Worm (Caenorhabditis elegans) whole organism, L1 larva: ENCODE data around the gene C24H12.4.

Experiments used
- alr-1 ChIP-seq: fragments of 200-800 bp; sonication (Bioruptor generic); optimal IDR thresholded peaks from 2 replicates; lab custom pipeline; 2018; ENCODE audit warnings: borderline replicate concordance, mild to moderate bottlenecking, missing genetic modification characterization, missing compliant biosample characterization
- ama-1 ChIP-seq: fragments of 150-350 bp; optimal IDR thresholded peaks from 2 replicates; lab custom pipeline; 2014
- blmp-1 ChIP-seq: fragments of 150-350 bp; optimal IDR thresholded peaks from 2 replicates; lab custom pipeline; 2014; ENCODE audit warnings: missing biosample characterization, missing genetic modification characterization
- ceh-8 ChIP-seq: fragments of 200-800 bp; sonication (Bioruptor generic); optimal IDR thresholded peaks from 2 replicates; lab custom pipeline; 2018; ENCODE audit warnings: mild to moderate bottlenecking, missing genetic modification characterization, moderate library complexity, missing compliant biosample characterization
- efl-1 ChIP-seq, 4 experiments: fragments of 150-350 bp; optimal IDR thresholded peaks in 3 of 4; peaks in 1 of 4; 1 replicate in 1 of 4; 2 replicates in 3 of 4; lab custom pipeline; 2014; ENCODE audit warnings: missing biosample characterization in 2 of 4, missing genetic modification characterization in 2 of 4, missing genetic modification reagents in 2 of 4
- lir-3 ChIP-seq: sonication (generic microtip); optimal IDR thresholded peaks from 2 replicates; lab custom pipeline; 2016; ENCODE audit warnings: mild to moderate bottlenecking, missing genetic modification characterization, moderate library complexity, missing compliant biosample characterization; ENCODE audit not compliant: poor library complexity
- nhr-76 ChIP-seq: sonication (generic microtip); optimal IDR thresholded peaks from 2 replicates; lab custom pipeline; 2017; ENCODE audit warnings: missing biosample characterization, missing genetic modification characterization
- nhr-85 ChIP-seq: sonication (generic microtip); peaks from one replicate; lab custom pipeline; 2016; ENCODE audit warnings: missing genetic modification characterization, inconsistent platforms, missing compliant biosample characterization
- pqm-1 ChIP-seq: sonication (generic microtip); optimal IDR thresholded peaks from 3 replicates; lab custom pipeline; 2017; ENCODE audit warnings: missing biosample characterization, missing genetic modification characterization
- ztf-4 ChIP-seq: fragments of 150-350 bp; optimal IDR thresholded peaks from 2 replicates; lab custom pipeline; 2014; ENCODE audit warnings: missing biosample characterization, missing genetic modification characterization

ce11 chrII:378351-378750, 32.7 kb upstream of the C24H12.4 start, which contains the start of gene C03H5.9:
- TF ChIP-seq lir-3 (tag; lab: Kevin White, UChicago) (no peak), ztf-4 (tag; lab: Kevin White, UChicago) (no peak), nhr-76 (tag; lab: Kevin White, UChicago) (no peak), alr-1 (tag; lab: Kevin White, UChicago) (no peak), ama-1 (lab: Kevin White, UChicago) (no peak), nhr-85 (tag; lab: Kevin White, UChicago) (peak; percentile 39), blmp-1 (tag; lab: Kevin White, UChicago) (no peak), efl-1 (optimal IDR thresholded peaks at IDR 0.05; lab: Kevin White, UChicago) (no peak), efl-1 (GFP tag; optimal IDR thresholded peaks at IDR 0.05 in 1 of 2; lab: Kevin White, UChicago) (no peak), ceh-8 (GFP tag; lab: Kevin White, UChicago) (no peak), pqm-1 (tag; lab: Kevin White, UChicago) (no peak)
